Worm (Caenorhabditis elegans) whole organism, L4 larva: ENCODE measurements around the gene ttb-1.

Experiments used
- ZK337.2 ChIP-seq: fragments of 200-800 bp; sonication (Bioruptor generic); IDR thresholded peaks from 2 replicates; pipeline ENCODE4 v1.3.6; 2022; ENCODE audit warnings: missing genetic modification reagents, missing genetic modification characterization, missing compliant biosample characterization
- cey-2 ChIP-seq: sonication (generic microtip); optimal IDR thresholded peaks from 3 replicates; lab custom pipeline; 2017; ENCODE audit warnings: missing genetic modification characterization, mild to moderate bottlenecking, missing compliant biosample characterization, antibody characterized with exemption, borderline replicate concordance; ENCODE audit not compliant: insufficient read depth
- mdl-1 ChIP-seq, 2 experiments: fragments of 150-350 bp in 1 of 2; sonication (generic microtip) in 1 of 2; optimal IDR thresholded peaks; 2 replicates each; lab custom pipeline; 2014 to 2017; ENCODE audit warnings: missing biosample characterization in 2 of 2, missing genetic modification characterization in 2 of 2

DNA sequence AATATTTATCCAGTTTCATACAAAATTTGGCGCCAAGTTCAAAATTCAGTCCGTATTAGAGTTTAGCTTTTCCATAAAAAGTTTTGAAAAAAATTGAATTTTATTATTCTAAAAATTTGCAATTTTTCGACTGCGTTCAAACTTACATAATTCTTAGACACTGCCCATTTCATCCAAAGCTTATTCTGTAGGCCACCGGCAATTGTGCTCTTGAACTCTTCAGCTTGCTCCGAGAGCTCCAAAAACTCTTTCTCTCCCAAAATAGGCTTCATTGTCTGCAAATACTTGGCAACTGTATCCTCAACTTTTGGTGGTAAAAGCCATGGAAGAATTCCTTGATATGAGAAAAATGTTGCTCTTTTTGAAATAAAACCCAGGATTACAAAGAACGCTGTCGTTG is 6.6 kb upstream of the ttb-1 start:
- no peak for TF ChIP-seq ZK337.2 (GFP tag; lab: Robert Waterston, UW)
- no peak for TF ChIP-seq mdl-1 (tag; optimal IDR thresholded peaks at IDR 0.05; lab: Kevin White, UChicago)
- no peak for TF ChIP-seq cey-2 (tag; lab: Kevin White, UChicago)
